Fruit fly (Drosophila melanogaster): ENCODE results near the gene vari.

DNA sequence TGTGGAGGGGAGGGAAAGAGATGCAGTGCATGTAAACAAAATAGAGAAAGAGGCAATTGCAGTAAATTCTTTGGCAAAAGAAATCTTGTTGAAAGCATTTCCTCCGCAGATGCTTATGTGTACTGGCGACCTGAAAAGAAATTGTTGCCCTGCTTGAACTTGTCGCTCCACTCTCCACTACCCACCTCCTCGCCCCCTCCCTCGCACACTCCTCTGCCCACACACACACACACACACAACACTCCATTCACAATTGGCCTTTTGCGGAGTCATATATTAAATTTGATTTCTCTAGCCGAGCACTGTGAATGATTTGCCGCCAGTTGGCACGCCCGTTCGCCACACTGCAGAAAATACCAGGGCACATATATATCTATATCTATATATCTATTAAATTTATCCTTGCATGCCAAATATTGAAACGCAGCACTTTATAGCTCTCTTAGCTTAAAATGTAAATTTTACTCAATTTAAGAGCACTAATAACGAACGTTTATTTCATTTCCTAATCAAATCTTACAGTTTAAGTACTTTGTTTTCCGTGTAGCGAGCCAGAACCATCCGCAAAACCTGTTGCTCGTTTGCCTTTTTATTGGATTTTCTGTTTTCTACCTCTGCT is 37.9 kb downstream of the vari start:
- TF ChIP-seq CG17806 (tag; optimal IDR thresholded peaks at IDR 0.05) (peak; percentile 77), Snoo (tag; optimal IDR thresholded peaks at IDR 0.05) (peak; percentile 32), CG14655 (GFP tag; optimal IDR thresholded peaks at IDR 0.05) (peak; percentile 94), CG9948 (tag; optimal IDR thresholded peaks at IDR 0.05) (peak; percentile 76), D1 (tag; optimal IDR thresholded peaks at IDR 0.05) (peak; percentile 60), EcR (GFP tag; optimal IDR thresholded peaks at IDR 0.05) (no peak), CG12605 (GFP tag; IDR thresholded peaks at IDR 0.05) (peak; percentile 75; the same call in 1 of the 2 replicates)

All from whole organism, pupa.